Worm (Caenorhabditis elegans) whole organism, L4 larva: ENCODE measurements around the gene bath-3.
"Not testable (repeated sequence)": the region's sequence is repeated elsewhere in the genome, so short reads cannot be mapped to it uniquely, and the experiment has no call there.

Source experiments
- R02D3.7 ChIP-seq: fragments of 150-350 bp; sonication (generic microtip); optimal IDR thresholded peaks from 3 replicates; lab custom pipeline; 2014; ENCODE audit warnings: missing biosample characterization, missing genetic modification characterization
- aha-1 ChIP-seq: fragments of 150-350 bp; peaks from one replicate; lab custom pipeline; 2014; ENCODE audit warnings: missing biosample characterization, missing genetic modification characterization
- ama-1 ChIP-seq: fragments of 150-350 bp; optimal IDR thresholded peaks from 2 replicates; lab custom pipeline; 2014; ENCODE audit warnings: inconsistent platforms, mixed read lengths
- ceh-82 ChIP-seq: sonication (generic microtip); optimal IDR thresholded peaks from 2 replicates; lab custom pipeline; 2017; ENCODE audit warnings: missing biosample characterization, missing genetic modification characterization
- ces-1 ChIP-seq: fragments of 150-350 bp; sonication (generic microtip); optimal IDR thresholded peaks from 4 replicates; lab custom pipeline; 2014; ENCODE audit warnings: missing biosample characterization, missing genetic modification reagents, missing genetic modification characterization
- dmd-6 ChIP-seq: fragments of 200-800 bp; sonication (Bioruptor generic); IDR thresholded peaks from 2 replicates; pipeline ENCODE4 v1.3.6; 2022; ENCODE audit warnings: missing genetic modification reagents, missing genetic modification characterization, missing compliant biosample characterization
- fos-1 ChIP-seq: fragments of 150-350 bp; optimal IDR thresholded peaks from 2 replicates; lab custom pipeline; 2014; ENCODE audit warnings: missing biosample characterization, missing genetic modification characterization
- hmg-1.1 ChIP-seq: fragments of 200-800 bp; sonication (Bioruptor generic); IDR thresholded peaks from 2 replicates; pipeline ENCODE4 v1.3.6; 2022; ENCODE audit warnings: missing genetic modification reagents, missing genetic modification characterization, missing compliant biosample characterization
- lim-7 ChIP-seq: fragments of 200-800 bp; sonication (Bioruptor generic); IDR thresholded peaks from 2 replicates; pipeline ENCODE4 v1.3.6; 2022; ENCODE audit warnings: missing genetic modification characterization, missing compliant biosample characterization
- lir-3 ChIP-seq: sonication (generic microtip); optimal IDR thresholded peaks from 2 replicates; lab custom pipeline; 2016; ENCODE audit warnings: mild to moderate bottlenecking, missing genetic modification characterization, missing compliant biosample characterization
- madf-9 ChIP-seq: fragments of 200-800 bp; sonication (Bioruptor generic); conservative IDR thresholded peaks from 2 replicates; pipeline ENCODE4 v1.3.6; 2022; ENCODE audit warnings: missing genetic modification reagents, missing genetic modification characterization, missing compliant biosample characterization
- nhr-237 ChIP-seq: sonication (generic microtip); optimal IDR thresholded peaks from 2 replicates; lab custom pipeline; 2017; ENCODE audit warnings: missing biosample characterization, missing genetic modification characterization
- nhr-41 ChIP-seq: fragments of 200-800 bp; sonication (Bioruptor generic); IDR thresholded peaks from 2 replicates; pipeline ENCODE4 v1.3.6; 2022; ENCODE audit warnings: missing genetic modification reagents, missing genetic modification characterization, missing compliant biosample characterization
- pha-4 ChIP-seq, 2 experiments: fragments of 150-350 bp in 1 of 2; fragments of 200-800 bp in 1 of 2; sonication (Bioruptor generic) in 1 of 2; IDR thresholded peaks in 1 of 2; optimal IDR thresholded peaks in 1 of 2; 2 replicates each; pipeline versions ENCODE4 v1.3.6 to Lab custom; 2014 to 2022; ENCODE audit warnings: missing genetic modification characterization in 2 of 2, missing genetic modification reagents in 2 of 2, missing biosample characterization in 1 of 2, missing compliant biosample characterization in 1 of 2

- TF ChIP-seq nhr-41; ces-1; nhr-237 (tag; lab: Kevin White, UChicago); madf-9; R02D3.7 (tag; lab: Kevin White, UChicago); lir-3 (tag; lab: Kevin White, UChicago); pha-4 (GFP tag; IDR thresholded peaks at IDR 0.05; lab: Robert Waterston, UW); pha-4 (tag; optimal IDR thresholded peaks at IDR 0.05; lab: Kevin White, UChicago); dmd-6; ceh-82; ama-1 (lab: Kevin White, UChicago); lim-7 (GFP tag; lab: Robert Waterston, UW); hmg-1.1 (GFP tag; lab: Robert Waterston, UW); aha-1 (tag; lab: Kevin White, UChicago); fos-1: not testable (repeated sequence)
These were observed 6.8 kb downstream of the bath-3 start, which contains the start of gene cya-2 for ce11 chrII:2023514-2023913.
